Fruit fly (Drosophila melanogaster): ENCODE measurements around the gene CG42635.

The CG42635 gene

dm6 chr2L:18006327-18006726, 1.4 kb upstream of the CG42635 start, which contains the start of gene CG5693:
Gene CG5693 (plus strand): TSS chr2L:18006627.
- TF ChIP-seq cic (GFP tag; optimal IDR thresholded peaks at IDR 0.05), result no peak
- TF ChIP-seq pad (GFP tag; optimal IDR thresholded peaks at IDR 0.05), result no peak
- TF ChIP-seq CG33017 (tag; optimal IDR thresholded peaks at IDR 0.05), result no peak
- TF ChIP-seq toe (GFP tag; optimal IDR thresholded peaks at IDR 0.05), result no peak
- no peak for TF ChIP-seq bab1 (GFP tag; optimal IDR thresholded peaks at IDR 0.05)
- TF ChIP-seq Mnt (GFP tag; optimal IDR thresholded peaks at IDR 0.05), result no peak
- TF ChIP-seq CG11617 (GFP tag; optimal IDR thresholded peaks at IDR 0.05), result no peak
- no peak for TF ChIP-seq CG14711 (tag; optimal IDR thresholded peaks at IDR 0.05)
- TF ChIP-seq Crg-1 (GFP tag; optimal IDR thresholded peaks at IDR 0.05), result no peak
- TF ChIP-seq tj (GFP tag; optimal IDR thresholded peaks at IDR 0.05), result no peak
- TF ChIP-seq ovo (GFP tag; optimal IDR thresholded peaks at IDR 0.05), result no peak
- TF ChIP-seq Hr96 (GFP tag; optimal IDR thresholded peaks at IDR 0.05), result no peak
- TF ChIP-seq CG1620 (GFP tag; optimal IDR thresholded peaks at IDR 0.05), result no peak
- no peak for TF ChIP-seq CG12768 (GFP tag; optimal IDR thresholded peaks at IDR 0.05)
- no peak for TF ChIP-seq kay (GFP tag; ENCODE audit: borderline replicate concordance)
- TF ChIP-seq CG7101 (tag; optimal IDR thresholded peaks at IDR 0.05), result no peak
- TF ChIP-seq Clk (GFP tag; optimal IDR thresholded peaks at IDR 0.05), result no peak
- TF ChIP-seq CG7045 (GFP tag; optimal IDR thresholded peaks at IDR 0.05), result no peak

- TF ChIP-seq CG33017 (tag; optimal IDR thresholded peaks at IDR 0.05) (no peak), cnc (optimal IDR thresholded peaks at IDR 0.05) (no peak), bab1 (GFP tag; optimal IDR thresholded peaks at IDR 0.05) (no peak), cic (GFP tag; optimal IDR thresholded peaks at IDR 0.05) (no peak), Crg-1 (GFP tag; optimal IDR thresholded peaks at IDR 0.05) (no peak), toe (GFP tag; optimal IDR thresholded peaks at IDR 0.05) (no peak), pad (GFP tag; optimal IDR thresholded peaks at IDR 0.05) (no peak)
Measured at dm6 chr2L:18007060-18007459, 675 bp upstream of the CG42635 start, which contains the start of gene CG42659. Gene CG42659 (plus strand): TSS chr2L:18007360.

- TF ChIP-seq Clk (GFP tag; optimal IDR thresholded peaks at IDR 0.05), result no peak
Measured at dm6 chr2L:18008653-18009052, 918 bp downstream of the CG42635 start, which contains the start of gene CG31740. Gene CG31740 (plus strand): TSS chr2L:18008953.

- TF ChIP-seq pad (GFP tag; optimal IDR thresholded peaks at IDR 0.05) (no peak), CG11617 (GFP tag; optimal IDR thresholded peaks at IDR 0.05) (no peak), Crg-1 (GFP tag; optimal IDR thresholded peaks at IDR 0.05) (no peak), CG14711 (tag; optimal IDR thresholded peaks at IDR 0.05) (no peak), kay (GFP tag; ENCODE audit: borderline replicate concordance) (no peak), CG7045 (GFP tag; optimal IDR thresholded peaks at IDR 0.05) (no peak), cic (GFP tag; optimal IDR thresholded peaks at IDR 0.05) (no peak), CG12768 (GFP tag; optimal IDR thresholded peaks at IDR 0.05) (no peak), Clk (GFP tag; optimal IDR thresholded peaks at IDR 0.05) (no peak), ovo (GFP tag; optimal IDR thresholded peaks at IDR 0.05) (no peak), toe (GFP tag; optimal IDR thresholded peaks at IDR 0.05) (no peak), Hr96 (GFP tag; optimal IDR thresholded peaks at IDR 0.05) (no peak), CG7101 (tag; optimal IDR thresholded peaks at IDR 0.05) (no peak), bab1 (GFP tag; optimal IDR thresholded peaks at IDR 0.05) (no peak)
Measured at dm6 chr2L:18009672-18010071, 1.9 kb downstream of the CG42635 start.

dm6 chr2L:18011375-18011774, 3.6 kb downstream of the CG42635 start, which contains the start of gene elfless:
Gene elfless (minus strand): TSS chr2L:18011475.
- no peak for TF ChIP-seq CG1620 (GFP tag; optimal IDR thresholded peaks at IDR 0.05)
- TF ChIP-seq Crg-1 (GFP tag; optimal IDR thresholded peaks at IDR 0.05), result no peak
- TF ChIP-seq CG33017 (tag; optimal IDR thresholded peaks at IDR 0.05), result no peak
- no peak for TF ChIP-seq CG5204 (GFP tag; optimal IDR thresholded peaks at IDR 0.05)
- TF ChIP-seq kay (GFP tag; ENCODE audit: borderline replicate concordance), result no peak
- no peak for TF ChIP-seq bab1 (GFP tag; optimal IDR thresholded peaks at IDR 0.05)
- TF ChIP-seq pad (GFP tag; optimal IDR thresholded peaks at IDR 0.05), result no peak
- no peak for TF ChIP-seq Clk (GFP tag; optimal IDR thresholded peaks at IDR 0.05)
- no peak for TF ChIP-seq Hr96 (GFP tag; optimal IDR thresholded peaks at IDR 0.05)
- TF ChIP-seq CG12768 (GFP tag; optimal IDR thresholded peaks at IDR 0.05), result no peak
- no peak for TF ChIP-seq toe (GFP tag; optimal IDR thresholded peaks at IDR 0.05)
- TF ChIP-seq tj (GFP tag; optimal IDR thresholded peaks at IDR 0.05), result no peak
- TF ChIP-seq CG14711 (tag; optimal IDR thresholded peaks at IDR 0.05), result no peak
- no peak for TF ChIP-seq CG11617 (GFP tag; optimal IDR thresholded peaks at IDR 0.05)

dm6 chr2L:18012168-18012567, 4.4 kb downstream of the CG42635 start, which contains the start of gene rdo:
Gene rdo (plus strand): TSS chr2L:18012380.
- no peak for TF ChIP-seq cnc (optimal IDR thresholded peaks at IDR 0.05)
- TF ChIP-seq kay (GFP tag; ENCODE audit: borderline replicate concordance), result no peak
- no peak for TF ChIP-seq Mnt (GFP tag; optimal IDR thresholded peaks at IDR 0.05)
- no peak for TF ChIP-seq toe (GFP tag; optimal IDR thresholded peaks at IDR 0.05)
- no peak for TF ChIP-seq tj (GFP tag; optimal IDR thresholded peaks at IDR 0.05)
- no peak for TF ChIP-seq CG33017 (tag; optimal IDR thresholded peaks at IDR 0.05)
- no peak for TF ChIP-seq bab1 (GFP tag; optimal IDR thresholded peaks at IDR 0.05)
- no peak for TF ChIP-seq CG7101 (tag; optimal IDR thresholded peaks at IDR 0.05)
- TF ChIP-seq CG5204 (GFP tag; optimal IDR thresholded peaks at IDR 0.05), result no peak
- no peak for TF ChIP-seq Crg-1 (GFP tag; optimal IDR thresholded peaks at IDR 0.05)
- TF ChIP-seq CG7045 (GFP tag; optimal IDR thresholded peaks at IDR 0.05), result no peak
- TF ChIP-seq CG11617 (GFP tag; optimal IDR thresholded peaks at IDR 0.05), result no peak

- no peak for TF ChIP-seq cnc (optimal IDR thresholded peaks at IDR 0.05)
- TF ChIP-seq cic (GFP tag; optimal IDR thresholded peaks at IDR 0.05), result no peak
- TF ChIP-seq Mnt (GFP tag; optimal IDR thresholded peaks at IDR 0.05), result no peak
- no peak for TF ChIP-seq pad (GFP tag; optimal IDR thresholded peaks at IDR 0.05)
- TF ChIP-seq kay (GFP tag; ENCODE audit: borderline replicate concordance), result no peak
- no peak for TF ChIP-seq Clk (GFP tag; optimal IDR thresholded peaks at IDR 0.05)
- no peak for TF ChIP-seq Crg-1 (GFP tag; optimal IDR thresholded peaks at IDR 0.05)
- TF ChIP-seq bab1 (GFP tag; optimal IDR thresholded peaks at IDR 0.05), result no peak
- TF ChIP-seq CG12768 (GFP tag; optimal IDR thresholded peaks at IDR 0.05), result no peak
- TF ChIP-seq CG11617 (GFP tag; optimal IDR thresholded peaks at IDR 0.05), result no peak
- no peak for TF ChIP-seq tj (GFP tag; optimal IDR thresholded peaks at IDR 0.05)
- TF ChIP-seq CG5204 (GFP tag; optimal IDR thresholded peaks at IDR 0.05), result no peak
- no peak for TF ChIP-seq toe (GFP tag; optimal IDR thresholded peaks at IDR 0.05)
- no peak for TF ChIP-seq ovo (GFP tag; optimal IDR thresholded peaks at IDR 0.05)
- no peak for TF ChIP-seq CG7101 (tag; optimal IDR thresholded peaks at IDR 0.05)
- no peak for TF ChIP-seq CG33017 (tag; optimal IDR thresholded peaks at IDR 0.05)
- TF ChIP-seq CG14711 (tag; optimal IDR thresholded peaks at IDR 0.05), result no peak
- TF ChIP-seq CG7045 (GFP tag; optimal IDR thresholded peaks at IDR 0.05), result no peak
Measured at dm6 chr2L:18032741-18033140, 25.0 kb downstream of the CG42635 start.
